Fruit fly (Drosophila melanogaster): ENCODE measurements around the gene CG34164.

CG34164 gene

dm6 chr2L:12049133-12049532 lies 7.0 kb upstream of the CG34164 start, which contains the start of gene PLCXD:
TSS of gene PLCXD (plus strand) at chr2L:12049418.
- no peak for TF ChIP-seq noc (tag; optimal IDR thresholded peaks at IDR 0.05)

dm6 chr2L:12053365-12053764 lies 2.8 kb upstream of the CG34164 start:
- TF ChIP-seq noc (tag; optimal IDR thresholded peaks at IDR 0.05) = no peak

- TF ChIP-seq noc (tag; optimal IDR thresholded peaks at IDR 0.05) = no peak
Measured at dm6 chr2L:12063035-12063434, 6.9 kb downstream of the CG34164 start, which contains the start of gene Rab3-GAP. TSS of gene Rab3-GAP (minus strand) at chr2L:12063184.

- no peak for TF ChIP-seq noc (tag; optimal IDR thresholded peaks at IDR 0.05)
Measured at dm6 chr2L:12065683-12066386, 9.7 kb downstream of the CG34164 start.

dm6 chr2L:12066617-12067251 lies 10.6 kb downstream of the CG34164 start, which contains the start of gene firl:
TSS of gene firl (minus strand) at chr2L:12066775.
- TF ChIP-seq noc (tag; optimal IDR thresholded peaks at IDR 0.05) = no peak

- no peak for TF ChIP-seq noc (tag; optimal IDR thresholded peaks at IDR 0.05)
Measured at dm6 chr2L:12075850-12076249, 19.7 kb downstream of the CG34164 start, which contains the start of gene CG14947. TSS of gene CG14947 (plus strand) at chr2L:12076100.

- TF ChIP-seq noc (tag; optimal IDR thresholded peaks at IDR 0.05) = no peak
Measured at dm6 chr2L:12078123-12078658, 22.0 kb downstream of the CG34164 start.

- TF ChIP-seq noc (tag; optimal IDR thresholded peaks at IDR 0.05) = no peak
Measured at dm6 chr2L:12078695-12079094, 22.5 kb downstream of the CG34164 start.

- TF ChIP-seq noc (tag; optimal IDR thresholded peaks at IDR 0.05) = no peak
Measured at dm6 chr2L:12079827-12080381, 23.8 kb downstream of the CG34164 start.

- TF ChIP-seq noc (tag; optimal IDR thresholded peaks at IDR 0.05) = no peak
Measured at dm6 chr2L:12081118-12081665, 25.0 kb downstream of the CG34164 start.

- TF ChIP-seq noc (tag; optimal IDR thresholded peaks at IDR 0.05) = no peak
Measured at dm6 chr2L:12085010-12085409, 28.9 kb downstream of the CG34164 start.

dm6 chr2L:12085619-12086171 lies 29.5 kb downstream of the CG34164 start, which contains the start of gene prd:
TSS of gene prd (minus strand) at chr2L:12085827.
- no peak for TF ChIP-seq noc (tag; optimal IDR thresholded peaks at IDR 0.05)

- TF ChIP-seq noc (tag; optimal IDR thresholded peaks at IDR 0.05) = no peak
Measured at dm6 chr2L:12087442-12087841, 31.3 kb downstream of the CG34164 start.

dm6 chr2L:12089145-12089544 lies 33.0 kb downstream of the CG34164 start:
- no peak for TF ChIP-seq noc (tag; optimal IDR thresholded peaks at IDR 0.05)

dm6 chr2L:12091522-12091921 lies 35.4 kb downstream of the CG34164 start, which contains the start of gene Pex19:
TSS of gene Pex19 (plus strand) at chr2L:12091822.
- TF ChIP-seq noc (tag; optimal IDR thresholded peaks at IDR 0.05) = no peak

dm6 chr2L:12092041-12092440 lies 35.9 kb downstream of the CG34164 start:
- TF ChIP-seq noc (tag; optimal IDR thresholded peaks at IDR 0.05) = no peak

All from whole organism, larva.